Worm (Caenorhabditis elegans) whole organism, L4 larva: Measurements from ENCODE around the gene srj-45.

Source experiments
- Y5F2A.4 ChIP-seq: fragments of 200-800 bp; sonication (Bioruptor generic); optimal IDR thresholded peaks from 2 replicates; lab custom pipeline; 2018; ENCODE audit warnings: mild to moderate bottlenecking, missing genetic modification characterization, missing compliant biosample characterization
- aly-2 ChIP-seq: sonication (generic microtip); optimal IDR thresholded peaks from 2 replicates; lab custom pipeline; 2018; ENCODE audit warnings: missing biosample characterization, missing genetic modification characterization
- daf-19 ChIP-seq: fragments of 200-800 bp; sonication (Bioruptor generic); conservative IDR thresholded peaks from 2 replicates; pipeline ENCODE4 v1.3.6; 2022; ENCODE audit warnings: missing genetic modification characterization, missing compliant biosample characterization
- dve-1 ChIP-seq: sonication (generic microtip); optimal IDR thresholded peaks from 2 replicates; lab custom pipeline; 2017; ENCODE audit warnings: antibody characterized with exemption, mild to moderate bottlenecking, missing genetic modification characterization, missing compliant biosample characterization; ENCODE audit not compliant: insufficient read depth
- egl-27 ChIP-seq: sonication (generic microtip); optimal IDR thresholded peaks from 3 replicates; lab custom pipeline; 2017; ENCODE audit warnings: missing biosample characterization, missing genetic modification reagents, missing genetic modification characterization
- lin-15B ChIP-seq: fragments of 150-350 bp; sonication (generic microtip); optimal IDR thresholded peaks from 3 replicates; lab custom pipeline; 2014; ENCODE audit warnings: missing biosample characterization, missing genetic modification characterization
- lin-39 ChIP-seq: fragments of 150-350 bp; optimal IDR thresholded peaks from 2 replicates; lab custom pipeline; 2014; ENCODE audit warnings: missing biosample characterization, missing genetic modification reagents, missing genetic modification characterization
- nhr-102 ChIP-seq: sonication (generic microtip); optimal IDR thresholded peaks from 2 replicates; lab custom pipeline; 2016; ENCODE audit warnings: mild to moderate bottlenecking, missing genetic modification characterization, moderate library complexity, missing compliant biosample characterization
- nhr-41 ChIP-seq: fragments of 200-800 bp; sonication (Bioruptor generic); IDR thresholded peaks from 2 replicates; pipeline ENCODE4 v1.3.6; 2022; ENCODE audit warnings: missing genetic modification reagents, missing genetic modification characterization, missing compliant biosample characterization
- pqm-1 ChIP-seq: sonication (generic microtip); optimal IDR thresholded peaks from 2 replicates; lab custom pipeline; 2017; ENCODE audit warnings: missing biosample characterization, missing genetic modification characterization
- snpc-4 ChIP-seq: fragments of 150-350 bp; optimal IDR thresholded peaks from 2 replicates; lab custom pipeline; 2014; ENCODE audit warnings: missing biosample characterization, missing genetic modification characterization
- unc-62 ChIP-seq, 3 experiments: fragments of 150-350 bp in 1 of 3; sonication (generic microtip); optimal IDR thresholded peaks in 2 of 3; peaks in 1 of 3; 1 replicate in 1 of 3; 2 replicates in 2 of 3; lab custom pipeline; 2014 to 2017; ENCODE audit warnings: missing biosample characterization in 3 of 3, missing genetic modification characterization in 3 of 3, missing genetic modification reagents in 3 of 3, missing genotype in 1 of 3
- ztf-11 ChIP-seq: fragments of 150-350 bp; optimal IDR thresholded peaks from 2 replicates; lab custom pipeline; 2014; ENCODE audit warnings: missing biosample characterization, missing genetic modification characterization

ce11 chrV:2879801-2880200, 43.4 kb upstream of the srj-45 start, which contains the start of gene str-39:
- TF ChIP-seq egl-27 (no peak), snpc-4 (tag; lab: Kevin White, UChicago) (no peak), daf-19 (GFP tag; lab: Robert Waterston, UW) (no peak), nhr-102 (tag; lab: Kevin White, UChicago) (no peak), lin-39 (tag; lab: Kevin White, UChicago) (no peak), ztf-11 (no peak), lin-15B (tag; lab: Kevin White, UChicago) (no peak), Y5F2A.4 (no peak), pqm-1 (tag; lab: Kevin White, UChicago) (no peak), aly-2 (tag; lab: Kevin White, UChicago) (no peak), nhr-41 (no peak), dve-1 (tag; lab: Kevin White, UChicago) (no peak), unc-62 (GFP tag; optimal IDR thresholded peaks at IDR 0.05 in 1 of 2; lab: Kevin White, UChicago) (no peak), unc-62 (tag; optimal IDR thresholded peaks at IDR 0.05; lab: Kevin White, UChicago) (no peak)
